Fruit fly (Drosophila melanogaster) whole organism, adult: Measurements from ENCODE around the gene CG14543.

Source experiments
- CG11617 ChIP-seq: fragments of 200-800 bp; sonication (Bioruptor generic); optimal IDR thresholded peaks from 2 replicates; lab custom pipeline; 2017; ENCODE audit warnings: mild to moderate bottlenecking, missing biosample characterization, missing genetic modification reagents, missing genetic modification characterization
- CG14711 ChIP-seq: fragments of 200-800 bp; sonication (Bioruptor generic); optimal IDR thresholded peaks from 2 replicates; lab custom pipeline; 2018; ENCODE audit warnings: missing biosample characterization, mild to moderate bottlenecking, missing genetic modification characterization, moderate library complexity
- CG1620 ChIP-seq: fragments of 200-800 bp; sonication (Bioruptor generic); optimal IDR thresholded peaks from 2 replicates; lab custom pipeline; 2016; ENCODE audit warnings: missing biosample characterization, missing genetic modification characterization
- CG33017 ChIP-seq: fragments of 200-800 bp; sonication (Bioruptor generic); optimal IDR thresholded peaks from 2 replicates; lab custom pipeline; 2018; ENCODE audit warnings: missing biosample characterization, mild to moderate bottlenecking, missing genetic modification characterization, moderate library complexity
- CG7101 ChIP-seq: fragments of 200-800 bp; sonication (Bioruptor generic); optimal IDR thresholded peaks from 2 replicates; lab custom pipeline; 2018; ENCODE audit warnings: missing biosample characterization, mild to moderate bottlenecking, missing genetic modification characterization, moderate library complexity
- Crg-1 ChIP-seq: fragments of 200-800 bp; sonication (Bioruptor generic); optimal IDR thresholded peaks from 2 replicates; lab custom pipeline; 2016; ENCODE audit warnings: missing biosample characterization, missing genetic modification characterization
- Hr96 ChIP-seq: fragments of 200-800 bp; sonication (Bioruptor generic); optimal IDR thresholded peaks from 2 replicates; lab custom pipeline; 2016; ENCODE audit warnings: missing biosample characterization, missing genetic modification characterization
- bab1 ChIP-seq: fragments of 200-800 bp; sonication (Bioruptor generic); optimal IDR thresholded peaks from 3 replicates; lab custom pipeline; 2019; ENCODE audit warnings: missing biosample characterization, mild to moderate bottlenecking, missing genetic modification characterization, moderate library complexity
- cic ChIP-seq: fragments of 200-800 bp; sonication (Bioruptor generic); optimal IDR thresholded peaks from 2 replicates; lab custom pipeline; 2017; ENCODE audit warnings: missing biosample characterization, mild to moderate bottlenecking, missing genetic modification characterization, moderate library complexity
- cnc ChIP-seq, 2 experiments: fragments of >200 bp; optimal IDR thresholded peaks; 2 replicates each; lab custom pipeline; 2017
- ovo ChIP-seq: fragments of 200-800 bp; sonication (Bioruptor generic); optimal IDR thresholded peaks from 2 replicates; lab custom pipeline; 2016; ENCODE audit warnings: missing biosample characterization, missing genetic modification characterization
- tj ChIP-seq: fragments of 200-800 bp; sonication (Bioruptor generic); optimal IDR thresholded peaks from 3 replicates; lab custom pipeline; 2017; ENCODE audit warnings: missing biosample characterization, mild to moderate bottlenecking, missing genetic modification characterization, moderate library complexity
- toe ChIP-seq: fragments of 200-800 bp; sonication (Bioruptor generic); optimal IDR thresholded peaks from 2 replicates; lab custom pipeline; 2016; ENCODE audit warnings: missing biosample characterization, missing genetic modification characterization

DNA sequence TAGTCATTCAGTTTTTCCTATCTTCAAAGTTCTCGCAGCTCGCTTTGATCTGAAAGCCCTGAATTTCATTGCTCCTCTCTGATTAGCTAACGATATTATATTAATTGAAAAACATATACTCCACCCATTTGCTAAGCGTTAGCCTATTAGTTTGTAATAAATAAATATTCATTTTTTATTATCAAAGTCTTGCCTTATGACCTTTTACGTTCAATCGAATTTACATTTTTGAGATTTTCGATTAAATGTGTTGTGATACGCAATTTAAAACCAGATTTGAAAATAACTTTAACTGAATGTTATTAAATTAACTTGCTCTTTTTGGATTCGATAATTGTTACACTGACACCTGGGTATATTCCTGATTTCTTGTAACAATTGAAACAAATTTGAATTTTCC is 6.5 kb downstream of the CG14543 start, which contains the start of gene CG14551:
- TF ChIP-seq tj (GFP tag; lab: Kevin White, UChicago) (no peak), CG7101 (tag; lab: Kevin White, UChicago) (no peak), CG33017 (no peak), CG11617 (no peak), Crg-1 (GFP tag; lab: Kevin White, UChicago) (no peak), CG1620 (GFP tag; lab: Kevin White, UChicago) (no peak), toe (GFP tag; lab: Kevin White, UChicago) (no peak), Hr96 (GFP tag; lab: Kevin White, UChicago) (no peak), CG14711 (no peak), cnc (optimal IDR thresholded peaks at IDR 0.05; lab: Kevin White, UChicago) (no peak), cic (no peak), bab1 (GFP tag; lab: Kevin White, UChicago) (no peak), ovo (no peak)
